Worm (Caenorhabditis elegans): ENCODE measurements around the gene col-158.

col-158 gene

DNA sequence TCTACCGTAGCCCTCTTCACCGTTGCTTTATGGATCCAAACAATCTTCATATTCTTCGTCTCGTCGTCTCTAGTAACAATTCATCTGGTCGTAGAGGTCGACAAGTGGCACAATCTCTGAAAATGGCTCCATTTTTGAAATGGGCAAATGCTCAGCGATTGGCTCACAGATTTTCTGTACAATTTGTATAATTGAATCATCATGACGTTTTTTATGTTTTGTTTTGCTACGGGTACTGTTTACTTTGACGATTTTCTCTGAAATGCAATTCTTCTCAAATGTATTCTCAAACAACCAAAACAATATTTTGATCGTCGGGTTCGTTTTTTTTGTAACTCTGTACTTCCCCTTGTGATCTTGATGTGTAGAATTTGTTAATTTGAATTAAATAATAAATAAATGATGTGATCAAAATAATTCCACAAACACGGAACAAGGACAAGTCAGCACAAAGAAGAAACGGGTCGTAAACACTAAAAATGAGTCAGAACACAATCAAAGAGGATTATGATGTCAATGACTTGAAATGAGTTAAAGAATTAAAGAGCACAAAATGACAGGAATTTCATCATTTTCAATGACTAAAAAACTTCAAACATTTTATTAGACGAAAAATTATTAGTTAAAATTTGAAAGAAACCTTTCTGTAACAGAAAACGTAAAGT, 32.6 kb downstream of the col-158 start:
- no peak for TF ChIP-seq tbx-11 (GFP tag; IDR thresholded peaks at IDR 0.05)
- no peak for TF ChIP-seq ets-7 (tag; optimal IDR thresholded peaks at IDR 0.05)
- no peak for TF ChIP-seq B0310.2 (tag; optimal IDR thresholded peaks at IDR 0.05)
- TF ChIP-seq tbx-37 (GFP tag; conservative IDR thresholded peaks at IDR 0.05), result no peak
- TF ChIP-seq aly-1 (tag; optimal IDR thresholded peaks at IDR 0.05), result no peak
- no peak for TF ChIP-seq F13C5.2 (tag; optimal IDR thresholded peaks at IDR 0.05)
- TF ChIP-seq tra-4 (tag; optimal IDR thresholded peaks at IDR 0.05), result no peak
- TF ChIP-seq hmg-4 (GFP tag; optimal IDR thresholded peaks at IDR 0.05), result no peak
- no peak for TF ChIP-seq ceh-13 (GFP tag; optimal IDR thresholded peaks at IDR 0.05)
- no peak for TF ChIP-seq sea-1 (GFP tag; conservative IDR thresholded peaks at IDR 0.05)
- TF ChIP-seq ama-1 (optimal IDR thresholded peaks at IDR 0.05), result no peak
- TF ChIP-seq hnd-1 (tag; optimal IDR thresholded peaks at IDR 0.05), result no peak
- no peak for TF ChIP-seq scrt-1 (GFP tag; IDR thresholded peaks at IDR 0.05)
- no peak for TF ChIP-seq hmbx-1 (tag; optimal IDR thresholded peaks at IDR 0.05)
- no peak for TF ChIP-seq ceh-36 (tag; optimal IDR thresholded peaks at IDR 0.05)

DNA sequence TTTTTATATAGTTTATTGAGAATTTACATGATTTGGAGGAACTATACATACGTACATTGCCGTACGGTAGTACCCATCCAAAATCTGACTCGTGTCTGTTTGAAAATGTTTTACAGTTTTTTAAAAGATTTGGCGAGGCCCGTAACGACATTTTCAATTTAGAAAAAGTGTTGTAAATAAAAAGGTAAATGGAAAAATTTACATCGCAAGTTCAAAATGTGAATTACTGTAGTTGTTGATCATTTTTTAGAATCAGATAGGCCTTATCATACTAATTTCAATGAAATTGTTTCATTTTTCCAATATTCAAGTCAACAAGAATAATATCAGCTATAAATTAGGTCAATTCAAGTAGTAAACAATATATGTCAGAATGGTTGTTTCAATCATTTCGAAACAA, 33.4 kb downstream of the col-158 start, which contains the start of gene R13H4.6:
Gene R13H4.6, plus strand, starts transcription at position 301 of the 400 bp plus-strand sequence.
- TF ChIP-seq hnd-1 (tag; optimal IDR thresholded peaks at IDR 0.05) (no peak), ceh-36 (tag; optimal IDR thresholded peaks at IDR 0.05) (no peak), ama-1 (optimal IDR thresholded peaks at IDR 0.05) (no peak)

DNA sequence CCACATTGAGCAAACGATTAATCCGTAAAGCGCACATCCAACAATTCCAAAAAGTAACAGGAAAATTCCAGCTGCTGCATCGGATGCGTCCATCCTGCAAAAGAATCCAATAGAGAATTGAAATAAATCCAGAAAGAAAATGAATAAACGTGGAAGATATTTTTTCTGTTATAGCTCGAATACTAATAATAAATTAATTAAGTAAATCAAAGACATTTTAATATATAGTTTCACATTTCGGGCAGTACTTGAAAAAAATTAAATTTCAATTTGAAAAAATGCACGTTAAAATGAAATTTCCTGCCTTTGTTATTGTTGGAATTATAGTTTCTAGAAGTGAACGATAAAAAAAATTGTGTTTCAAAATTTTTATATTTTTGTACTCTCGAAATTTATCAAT, 38.8 kb downstream of the col-158 start, which contains the start of gene R13H4.7:
Gene R13H4.7, minus strand, starts transcription at position 101 of the 400 bp plus-strand sequence.
- no peak for TF ChIP-seq F13C5.2 (tag; optimal IDR thresholded peaks at IDR 0.05)
- TF ChIP-seq pes-1 (GFP tag; IDR thresholded peaks at IDR 0.05), result no peak
- TF ChIP-seq scrt-1 (GFP tag; IDR thresholded peaks at IDR 0.05), result no peak
- TF ChIP-seq tbx-11 (GFP tag; IDR thresholded peaks at IDR 0.05), result no peak
- no peak for TF ChIP-seq tbx-37 (GFP tag; conservative IDR thresholded peaks at IDR 0.05)
- TF ChIP-seq B0310.2 (tag; optimal IDR thresholded peaks at IDR 0.05), result no peak
- TF ChIP-seq ceh-13 (GFP tag; optimal IDR thresholded peaks at IDR 0.05), result no peak
- no peak for TF ChIP-seq tra-4 (tag; optimal IDR thresholded peaks at IDR 0.05)
- TF ChIP-seq sea-1 (GFP tag; conservative IDR thresholded peaks at IDR 0.05), result no peak
- no peak for TF ChIP-seq ceh-36 (tag; optimal IDR thresholded peaks at IDR 0.05)

DNA sequence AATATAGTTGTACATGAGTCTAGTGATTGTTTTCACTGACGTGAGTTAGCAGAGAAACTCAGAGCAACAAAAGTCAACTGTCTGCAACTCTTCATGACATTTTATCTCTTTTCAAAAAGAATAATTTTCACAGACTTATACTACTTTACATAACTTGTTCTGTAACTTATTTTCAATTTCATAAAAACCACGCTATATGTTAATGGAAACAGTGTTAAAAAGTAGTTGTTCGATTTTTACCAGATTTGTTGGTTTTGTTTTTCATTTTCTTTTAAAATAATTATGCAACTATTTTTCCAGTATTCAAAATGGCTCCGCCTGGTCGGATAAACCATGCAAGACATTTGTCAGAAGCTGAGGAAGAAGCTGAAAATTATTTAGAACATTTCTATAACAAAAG, 45.7 kb downstream of the col-158 start, which contains the start of gene sulp-4:
Gene sulp-4, plus strand, starts transcription at position 301 of the 400 bp plus-strand sequence.
- TF ChIP-seq tra-4 (tag; optimal IDR thresholded peaks at IDR 0.05), result no peak
- TF ChIP-seq F13C5.2 (tag; optimal IDR thresholded peaks at IDR 0.05), result no peak
- no peak for TF ChIP-seq tbx-37 (GFP tag; conservative IDR thresholded peaks at IDR 0.05)
- TF ChIP-seq scrt-1 (GFP tag; IDR thresholded peaks at IDR 0.05), result no peak
- no peak for TF ChIP-seq hnd-1 (tag; optimal IDR thresholded peaks at IDR 0.05)
- TF ChIP-seq ceh-13 (GFP tag; optimal IDR thresholded peaks at IDR 0.05), result no peak
- TF ChIP-seq ets-7 (tag; optimal IDR thresholded peaks at IDR 0.05), result no peak
- no peak for TF ChIP-seq pes-1 (GFP tag; IDR thresholded peaks at IDR 0.05)
- TF ChIP-seq ceh-36 (tag; optimal IDR thresholded peaks at IDR 0.05), result no peak
- TF ChIP-seq B0310.2 (tag; optimal IDR thresholded peaks at IDR 0.05), result no peak
- no peak for TF ChIP-seq flt-1 (GFP tag; IDR thresholded peaks at IDR 0.05)
- TF ChIP-seq hmg-4 (GFP tag; optimal IDR thresholded peaks at IDR 0.05), result no peak
- TF ChIP-seq sea-1 (GFP tag; conservative IDR thresholded peaks at IDR 0.05), result no peak
- TF ChIP-seq hmbx-1 (tag; optimal IDR thresholded peaks at IDR 0.05), result no peak
- TF ChIP-seq aly-1 (tag; optimal IDR thresholded peaks at IDR 0.05), result no peak
- TF ChIP-seq ama-1 (optimal IDR thresholded peaks at IDR 0.05), result no peak
- TF ChIP-seq tbx-11 (GFP tag; IDR thresholded peaks at IDR 0.05), result no peak

DNA sequence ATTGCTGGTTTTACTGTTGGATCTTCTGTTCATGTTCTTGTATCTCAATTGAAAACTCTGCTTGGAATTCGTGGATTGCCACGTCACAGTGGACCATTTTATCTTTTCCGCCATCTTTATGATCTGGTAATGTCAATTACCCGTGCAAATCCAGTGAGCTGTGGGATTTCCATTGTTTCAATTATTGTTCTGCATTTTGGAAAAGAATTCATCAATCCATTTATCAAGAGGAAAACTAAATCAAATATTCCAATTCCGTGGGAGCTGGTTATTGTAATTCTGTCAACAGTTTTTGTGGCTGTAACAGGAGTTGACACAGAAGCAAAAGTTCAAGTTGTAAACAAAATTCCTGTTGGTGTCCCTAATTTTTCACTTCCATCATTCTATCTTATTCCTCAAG, 47.3 kb downstream of the col-158 start:
- TF ChIP-seq tbx-37 (GFP tag; conservative IDR thresholded peaks at IDR 0.05), result no peak
- TF ChIP-seq sea-1 (GFP tag; conservative IDR thresholded peaks at IDR 0.05), result no peak
- TF ChIP-seq F13C5.2 (tag; optimal IDR thresholded peaks at IDR 0.05), result no peak
- no peak for TF ChIP-seq B0310.2 (tag; optimal IDR thresholded peaks at IDR 0.05)
- TF ChIP-seq hmg-4 (GFP tag; optimal IDR thresholded peaks at IDR 0.05), result no peak
- no peak for TF ChIP-seq scrt-1 (GFP tag; IDR thresholded peaks at IDR 0.05)
- no peak for TF ChIP-seq tbx-11 (GFP tag; IDR thresholded peaks at IDR 0.05)
- TF ChIP-seq tra-4 (tag; optimal IDR thresholded peaks at IDR 0.05), result no peak
- no peak for TF ChIP-seq ceh-13 (GFP tag; optimal IDR thresholded peaks at IDR 0.05)
- no peak for TF ChIP-seq ama-1 (optimal IDR thresholded peaks at IDR 0.05)
- no peak for TF ChIP-seq aly-1 (tag; optimal IDR thresholded peaks at IDR 0.05)
- TF ChIP-seq ceh-36 (tag; optimal IDR thresholded peaks at IDR 0.05), result no peak
- no peak for TF ChIP-seq hmbx-1 (tag; optimal IDR thresholded peaks at IDR 0.05)
- TF ChIP-seq pes-1 (GFP tag; IDR thresholded peaks at IDR 0.05), result no peak
- no peak for TF ChIP-seq hnd-1 (tag; optimal IDR thresholded peaks at IDR 0.05)
- no peak for TF ChIP-seq ets-7 (tag; optimal IDR thresholded peaks at IDR 0.05)
- no peak for TF ChIP-seq flt-1 (GFP tag; IDR thresholded peaks at IDR 0.05)

DNA sequence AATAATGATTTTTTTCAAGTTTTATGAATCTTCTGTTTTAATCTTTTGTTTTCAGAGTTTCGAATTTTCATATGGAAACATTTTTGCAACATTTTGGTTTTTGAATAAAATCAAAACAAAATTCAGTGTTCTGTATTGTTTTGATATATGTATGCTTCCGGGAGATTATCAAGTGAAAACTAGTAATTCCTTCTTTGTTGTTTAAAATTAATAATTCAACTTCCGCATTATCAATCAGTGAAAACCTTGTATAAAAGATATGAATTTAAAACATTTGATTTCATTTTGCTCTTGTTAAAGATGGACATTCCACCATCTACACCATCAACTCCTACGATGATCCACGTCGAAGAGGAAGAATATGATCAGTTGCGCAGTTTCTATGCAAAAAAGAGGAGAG, 50.4 kb downstream of the col-158 start, which contains the start of gene sulp-5:
Gene sulp-5, plus strand, starts transcription at position 301 of the 400 bp plus-strand sequence.
- no peak for TF ChIP-seq tbx-11 (GFP tag; IDR thresholded peaks at IDR 0.05)
- no peak for TF ChIP-seq sea-1 (GFP tag; conservative IDR thresholded peaks at IDR 0.05)
- TF ChIP-seq pes-1 (GFP tag; IDR thresholded peaks at IDR 0.05), result no peak
- no peak for TF ChIP-seq ceh-36 (tag; optimal IDR thresholded peaks at IDR 0.05)
- no peak for TF ChIP-seq hmg-4 (GFP tag; optimal IDR thresholded peaks at IDR 0.05)
- no peak for TF ChIP-seq F13C5.2 (tag; optimal IDR thresholded peaks at IDR 0.05)
- no peak for TF ChIP-seq tbx-37 (GFP tag; conservative IDR thresholded peaks at IDR 0.05)
- no peak for TF ChIP-seq ets-7 (tag; optimal IDR thresholded peaks at IDR 0.05)
- no peak for TF ChIP-seq ama-1 (optimal IDR thresholded peaks at IDR 0.05)
- no peak for TF ChIP-seq tra-4 (tag; optimal IDR thresholded peaks at IDR 0.05)
- no peak for TF ChIP-seq hnd-1 (tag; optimal IDR thresholded peaks at IDR 0.05)
- TF ChIP-seq ceh-13 (GFP tag; optimal IDR thresholded peaks at IDR 0.05), result no peak
